Fruit fly (Drosophila melanogaster): ENCODE data around the gene CG12523.

CG12523 gene

dm6 chr3L:10810539-10811443 is 9.8 kb downstream of the CG12523 start (continued):
- TF ChIP-seq Aef1 (GFP tag; IDR thresholded peaks at IDR 0.05) (0 out of 3 replicates have a peak, but pooled peaks have one; percentile 30), Dref (GFP tag; IDR thresholded peaks at IDR 0.05) (no peak), CG15696 (tag; optimal IDR thresholded peaks at IDR 0.05) (no peak), CG32532 (GFP tag; IDR thresholded peaks at IDR 0.05) (peak; percentile 70), HmgZ (tag; optimal IDR thresholded peaks at IDR 0.05) (peak; percentile 47), CG6683 (GFP tag; optimal IDR thresholded peaks at IDR 0.05) (peak; percentile 70), CG17359 (tag; optimal IDR thresholded peaks at IDR 0.05) (peak; percentile 81), CG9932 (GFP tag; IDR thresholded peaks at IDR 0.05) (peak; percentile 48), CG31441 (GFP tag; IDR thresholded peaks at IDR 0.05) (peak; percentile 80), kay (GFP tag; optimal IDR thresholded peaks at IDR 0.05) (peak; percentile 53), CG14014 (GFP tag; IDR thresholded peaks at IDR 0.05) (peak; percentile 34; the same call in 1 of the 2 replicates), tll (GFP tag; optimal IDR thresholded peaks at IDR 0.05) (peak; percentile 43 to 53), sob (GFP tag; IDR thresholded peaks at IDR 0.05) (peak; percentile 60), Jarid2 (GFP tag; optimal IDR thresholded peaks at IDR 0.05) (peak; percentile 7), pros (GFP tag; optimal IDR thresholded peaks at IDR 0.05) (peak; percentile 91), CG14710 (tag; optimal IDR thresholded peaks at IDR 0.05) (peak; percentile 54), CG31224 (GFP tag; IDR thresholded peaks at IDR 0.05) (peak; percentile 98), pnt (GFP tag; optimal IDR thresholded peaks at IDR 0.05) (no peak), CG18619 (GFP tag; optimal IDR thresholded peaks at IDR 0.05) (peak; percentile 77), vnd (GFP tag; IDR thresholded peaks at IDR 0.05; ENCODE audit: partially characterized antibody) (no peak), nerfin-2 (GFP tag; IDR thresholded peaks at IDR 0.05; ENCODE audit: partially characterized antibody) (no peak), BEAF-32 (GFP tag; optimal IDR thresholded peaks at IDR 0.05) (no peak), bab2 (GFP tag; optimal IDR thresholded peaks at IDR 0.05) (peak; percentile 39), sisA (GFP tag; IDR thresholded peaks at IDR 0.05) (peak; percentile 45), Adf1 (GFP tag; IDR thresholded peaks at IDR 0.05) (no peak), jing (GFP tag; optimal IDR thresholded peaks at IDR 0.05) (peak; percentile 18), CG15011 (GFP tag; optimal IDR thresholded peaks at IDR 0.05) (peak; percentile 51), CG10267 (tag; optimal IDR thresholded peaks at IDR 0.05) (peak; percentile 66), Ada2b (GFP tag; IDR thresholded peaks at IDR 0.05) (peak; percentile 77), ftz-f1 (GFP tag; optimal IDR thresholded peaks at IDR 0.05) (no peak), dysf (GFP tag; IDR thresholded peaks at IDR 0.05) (peak; percentile 77), Hsf (GFP tag; optimal IDR thresholded peaks at IDR 0.05) (peak; percentile 48), psq (GFP tag; optimal IDR thresholded peaks at IDR 0.05) (no peak), CG11398 (GFP tag; optimal IDR thresholded peaks at IDR 0.05) (no peak), CG12071 (GFP tag; optimal IDR thresholded peaks at IDR 0.05) (no peak), HLHmδ (GFP tag; optimal IDR thresholded peaks at IDR 0.05) (peak; percentile 41), cg (GFP tag; optimal IDR thresholded peaks at IDR 0.05) (no peak), C15 (GFP tag; IDR thresholded peaks at IDR 0.05) (peak; percentile 47; the same call in 1 of the 3 replicates), wek (GFP tag; optimal IDR thresholded peaks at IDR 0.05) (no peak), Chrac-16 (GFP tag; optimal IDR thresholded peaks at IDR 0.05) (peak; percentile 51), CG2129 (GFP tag; IDR thresholded peaks at IDR 0.05; ENCODE audit: partially characterized antibody) (no peak), CG2875 (GFP tag; optimal IDR thresholded peaks at IDR 0.05) (peak; percentile 18), Sin3A (optimal IDR thresholded peaks at IDR 0.05) (no peak), Doc2 (GFP tag; IDR thresholded peaks at IDR 0.05) (no peak), MTF-1 (GFP tag; optimal IDR thresholded peaks at IDR 0.05; ENCODE audit: borderline replicate concordance) (no peak), luna (GFP tag; optimal IDR thresholded peaks at IDR 0.05) (no peak), pzg (GFP tag; optimal IDR thresholded peaks at IDR 0.05) (no peak), da (GFP tag; optimal IDR thresholded peaks at IDR 0.05) (no peak), z (GFP tag; IDR thresholded peaks at IDR 0.05) (no peak)
